Fruit fly (Drosophila melanogaster) whole organism, pupa: ENCODE results near the gene CG32137.

Experiments
- CG9948 ChIP-seq: fragments of 200-800 bp; sonication (Bioruptor generic); optimal IDR thresholded peaks from 2 replicates; lab custom pipeline; 2018; ENCODE audit warnings: missing biosample characterization, mild to moderate bottlenecking, missing genetic modification characterization, moderate library complexity
- Pif1A ChIP-seq: fragments of 200-800 bp; sonication (Bioruptor generic); optimal IDR thresholded peaks from 3 replicates; lab custom pipeline; 2016; ENCODE audit warnings: missing biosample characterization, missing genetic modification characterization

dm6 chr3L:13936771-13937170 lies 2.3 kb upstream of the CG32137 start:
- no peak for TF ChIP-seq Pif1A (GFP tag; lab: Kevin White, UChicago)
- no peak for TF ChIP-seq CG9948 (tag; lab: Kevin White, UChicago)
